Worm (Caenorhabditis elegans): Measurements from ENCODE around the gene C56G2.5.

DNA sequence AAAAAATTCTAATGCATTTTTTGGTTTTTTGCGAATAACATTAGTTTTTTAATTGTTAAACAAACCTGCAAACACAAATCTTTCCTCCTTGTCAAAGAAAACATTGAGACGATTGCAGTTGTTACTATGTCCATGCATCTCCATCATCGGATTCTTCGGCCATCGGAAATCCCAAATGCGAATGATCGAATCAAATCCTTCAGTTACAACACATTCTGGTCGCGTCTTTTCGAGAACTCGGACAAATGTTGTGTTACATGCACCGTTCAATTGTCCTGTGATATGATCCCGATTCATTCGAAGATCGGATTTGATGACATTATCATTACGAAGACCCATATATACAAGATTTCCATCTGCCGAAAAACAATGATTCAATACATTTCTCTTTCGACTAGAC lies 23.7 kb downstream of the C56G2.5 start:
- TF ChIP-seq ama-1 (optimal IDR thresholded peaks at IDR 0.05) (no peak), flt-1 (GFP tag; IDR thresholded peaks at IDR 0.05) (no peak), ceh-36 (tag; optimal IDR thresholded peaks at IDR 0.05) (no peak), ets-7 (tag; optimal IDR thresholded peaks at IDR 0.05) (no peak), hmbx-1 (tag; optimal IDR thresholded peaks at IDR 0.05) (no peak), tbx-37 (GFP tag; conservative IDR thresholded peaks at IDR 0.05) (no peak), B0310.2 (tag; optimal IDR thresholded peaks at IDR 0.05) (no peak), scrt-1 (GFP tag; IDR thresholded peaks at IDR 0.05) (no peak)
